Worm (Caenorhabditis elegans) whole organism, young adult: ENCODE results near the gene ltd-1.

ENCODE experiments used
- F33H1.4 ChIP-seq: fragments of 200-800 bp; sonication (Bioruptor generic); IDR thresholded peaks from 2 replicates; pipeline ENCODE4 v1.3.6; 2022; ENCODE audit warnings: missing genetic modification reagents, missing genetic modification characterization, missing compliant biosample characterization
- F57C9.4 ChIP-seq: sonication (generic microtip); optimal IDR thresholded peaks from 2 replicates; lab custom pipeline; 2017; ENCODE audit warnings: mild to moderate bottlenecking, missing genetic modification characterization, missing compliant biosample characterization
- K12H6.12 ChIP-seq: fragments of 200-800 bp; sonication (Bioruptor generic); optimal IDR thresholded peaks from 2 replicates; lab custom pipeline; 2018; ENCODE audit warnings: mild to moderate bottlenecking, missing genetic modification characterization, missing compliant biosample characterization
- Y53G8AR.9 ChIP-seq: fragments of 200-800 bp; sonication (Bioruptor generic); conservative IDR thresholded peaks from 2 replicates; pipeline ENCODE4 v1.3.6; 2022; ENCODE audit warnings: missing genetic modification reagents, missing genetic modification characterization, missing compliant biosample characterization
- Y56A3A.18 ChIP-seq: fragments of 200-800 bp; sonication (Bioruptor generic); IDR thresholded peaks from 2 replicates; pipeline ENCODE4 v1.3.6; 2022; ENCODE audit warnings: missing genetic modification reagents, missing genetic modification characterization, missing compliant biosample characterization
- ZK185.1 ChIP-seq: sonication (generic microtip); optimal IDR thresholded peaks from 2 replicates; lab custom pipeline; 2016; ENCODE audit warnings: mild to moderate bottlenecking, missing genetic modification characterization, missing compliant biosample characterization; ENCODE audit not compliant: poor library complexity, severe bottlenecking
- attf-5 ChIP-seq: fragments of 200-800 bp; sonication (Bioruptor generic); optimal IDR thresholded peaks from 2 replicates; lab custom pipeline; 2018; ENCODE audit warnings: mild to moderate bottlenecking, missing genetic modification characterization, missing compliant biosample characterization
- cebp-1 ChIP-seq, 2 experiments: fragments of 200-800 bp in 1 of 2; sonication (Bioruptor generic) in 1 of 2; sonication (generic microtip) in 1 of 2; IDR thresholded peaks in 1 of 2; optimal IDR thresholded peaks in 1 of 2; 2 replicates each; pipeline versions ENCODE4 v1.3.6 to Lab custom; 2017 to 2022; ENCODE audit warnings: missing compliant biosample characterization in 2 of 2, missing genetic modification characterization in 2 of 2, mild to moderate bottlenecking in 1 of 2, missing genetic modification reagents in 1 of 2, moderate library complexity in 1 of 2
- ceh-40 ChIP-seq: fragments of 200-800 bp; sonication (Bioruptor generic); IDR thresholded peaks from 2 replicates; pipeline ENCODE4 v1.3.6; 2022; ENCODE audit warnings: missing genetic modification characterization, missing compliant biosample characterization
- dpff-1 ChIP-seq: sonication (generic microtip); optimal IDR thresholded peaks from 2 replicates; lab custom pipeline; 2017; ENCODE audit warnings: mild to moderate bottlenecking, missing genetic modification characterization, missing compliant biosample characterization
- egl-18 ChIP-seq: fragments of 200-800 bp; sonication (Bioruptor generic); IDR thresholded peaks from 2 replicates; pipeline ENCODE4 v1.3.6; 2022; ENCODE audit warnings: missing genetic modification reagents, missing genetic modification characterization, missing compliant biosample characterization
- ekl-4 ChIP-seq: fragments of 200-800 bp; sonication (Bioruptor generic); IDR thresholded peaks from 2 replicates; pipeline ENCODE4 v1.3.6; 2022; ENCODE audit warnings: missing genetic modification reagents, missing genetic modification characterization, missing compliant biosample characterization
- him-1 ChIP-seq: sonication (generic microtip); optimal IDR thresholded peaks from 2 replicates; lab custom pipeline; 2016; ENCODE audit warnings: missing genotype, missing genetic modification reagents, missing genetic modification characterization, missing compliant biosample characterization
- hmg-20 ChIP-seq: fragments of 200-800 bp; sonication (Bioruptor generic); IDR thresholded peaks from 2 replicates; pipeline ENCODE4 v1.3.6; 2022; ENCODE audit warnings: missing genetic modification reagents, missing genetic modification characterization, missing compliant biosample characterization
- hrde-1 ChIP-seq: sonication (generic microtip); optimal IDR thresholded peaks from 2 replicates; lab custom pipeline; 2016; ENCODE audit warnings: missing genetic modification characterization, mild to moderate bottlenecking, missing compliant biosample characterization, moderate library complexity, missing genotype, missing genetic modification reagents, borderline replicate concordance
- hsf-1 ChIP-seq: fragments of 200-800 bp; sonication (Bioruptor generic); IDR thresholded peaks from 2 replicates; pipeline ENCODE4 v1.3.6; 2022; ENCODE audit warnings: missing genetic modification reagents, missing genetic modification characterization, missing compliant biosample characterization
- let-607 ChIP-seq, 2 experiments: fragments of 200-800 bp in 1 of 2; sonication (Bioruptor generic) in 1 of 2; sonication (generic microtip) in 1 of 2; optimal IDR thresholded peaks; 2 replicates each; lab custom pipeline; 2016 to 2018; ENCODE audit warnings: mild to moderate bottlenecking in 2 of 2, missing compliant biosample characterization in 2 of 2, missing genetic modification characterization in 2 of 2, moderate library complexity in 2 of 2, missing genotype in 1 of 2
- lin-35 ChIP-seq, 3 experiments: fragments of 150-350 bp in 2 of 3; sonication (generic microtip) in 1 of 3; optimal IDR thresholded peaks; 2 replicates each; lab custom pipeline; 2014 to 2018; ENCODE audit warnings: missing biosample characterization in 3 of 3, missing genetic modification characterization in 3 of 3, missing genetic modification reagents in 3 of 3
- lin-40 ChIP-seq: sonication (generic microtip); optimal IDR thresholded peaks from 2 replicates; lab custom pipeline; 2016; ENCODE audit warnings: missing genetic modification characterization, mild to moderate bottlenecking, missing compliant biosample characterization, missing genotype, missing genetic modification reagents
- lsl-1 ChIP-seq: fragments of 200-800 bp; sonication (Bioruptor generic); optimal IDR thresholded peaks from 2 replicates; lab custom pipeline; 2018; ENCODE audit warnings: mild to moderate bottlenecking, missing genetic modification characterization, moderate library complexity, missing compliant biosample characterization
- madf-6 ChIP-seq: fragments of 200-800 bp; sonication (Bioruptor generic); IDR thresholded peaks from 2 replicates; pipeline ENCODE4 v1.3.6; 2022; ENCODE audit warnings: missing genetic modification reagents, missing genetic modification characterization, missing compliant biosample characterization
- madf-8 ChIP-seq: fragments of 200-800 bp; sonication (Bioruptor generic); conservative IDR thresholded peaks from 2 replicates; pipeline ENCODE4 v1.3.6; 2022; ENCODE audit warnings: missing genetic modification reagents, missing genetic modification characterization, missing compliant biosample characterization
- mxl-1 ChIP-seq: sonication (generic microtip); optimal IDR thresholded peaks from 2 replicates; lab custom pipeline; 2016; ENCODE audit warnings: missing genetic modification characterization, missing compliant biosample characterization
- nhr-80 ChIP-seq: sonication (generic microtip); optimal IDR thresholded peaks from 2 replicates; lab custom pipeline; 2016; ENCODE audit warnings: missing genetic modification characterization, missing compliant biosample characterization
- snpc-3.4 ChIP-seq: sonication (generic microtip); optimal IDR thresholded peaks from 2 replicates; lab custom pipeline; 2017; ENCODE audit warnings: missing genetic modification characterization, mild to moderate bottlenecking, missing compliant biosample characterization, antibody characterized with exemption, moderate library complexity, missing genotype, missing genetic modification reagents
- snpc-4 ChIP-seq, 5 experiments: fragments of 150-350 bp in 1 of 5; sonication (generic microtip) in 4 of 5; optimal IDR thresholded peaks; 2 replicates each; lab custom pipeline; 2014 to 2018; ENCODE audit warnings: missing genetic modification characterization in 5 of 5, missing biosample characterization in 3 of 5, antibody characterized with exemption in 2 of 5, mild to moderate bottlenecking in 2 of 5, missing compliant biosample characterization in 2 of 5, missing genotype in 2 of 5, moderate library complexity in 2 of 5, missing genetic modification reagents in 1 of 5
- somi-1 ChIP-seq: fragments of 200-800 bp; sonication (Bioruptor generic); optimal IDR thresholded peaks from 2 replicates; lab custom pipeline; 2018; ENCODE audit warnings: mild to moderate bottlenecking, missing genetic modification characterization, missing compliant biosample characterization
- unc-62 ChIP-seq: fragments of 150-350 bp; optimal IDR thresholded peaks from 2 replicates; lab custom pipeline; 2014; ENCODE audit warnings: missing biosample characterization, missing genetic modification reagents, missing genetic modification characterization
- ztf-28 ChIP-seq: fragments of 200-800 bp; sonication (Bioruptor generic); IDR thresholded peaks from 2 replicates; pipeline ENCODE4 v1.3.6; 2022; ENCODE audit warnings: missing genetic modification reagents, missing genetic modification characterization, missing compliant biosample characterization

ltd-1 gene

ce11 chrII:8073222-8073621 is 19.3 kb downstream of the ltd-1 start, which contains the start of gene gpcp-2:
Gene gpcp-2, minus strand, starts transcription at chrII:8073374.
- TF ChIP-seq nhr-80 (tag; lab: Kevin White, UChicago): peak; percentile 48
- TF ChIP-seq snpc-3.4: no peak
- no peak for TF ChIP-seq Y56A3A.18 (GFP tag; lab: Robert Waterston, UW)
- TF ChIP-seq him-1 (tag; lab: Kevin White, UChicago): no peak

ce11 chrII:8071801-8072544 is 20.6 kb downstream of the ltd-1 start:
- TF ChIP-seq ceh-40 (GFP tag; lab: Robert Waterston, UW) (no peak), ztf-28 (GFP tag; lab: Robert Waterston, UW) (no peak), Y53G8AR.9 (GFP tag; lab: Robert Waterston, UW) (no peak), somi-1 (peak; percentile 50), lin-35 (GFP tag; optimal IDR thresholded peaks at IDR 0.05; lab: Kevin White, UChicago) (peak in 1 of 3 experiments; percentile 13), madf-6 (GFP tag; lab: Robert Waterston, UW) (no peak), unc-62 (no peak), K12H6.12 (tag; lab: Kevin White, UChicago) (peak; percentile 15), cebp-1 (GFP tag; IDR thresholded peaks at IDR 0.05; lab: Robert Waterston, UW) (no peak), cebp-1 (tag; optimal IDR thresholded peaks at IDR 0.05; lab: Kevin White, UChicago) (peak; percentile 34), attf-5 (GFP tag; lab: Kevin White, UChicago) (peak; percentile 37)

- TF ChIP-seq ekl-4 (GFP tag; lab: Robert Waterston, UW) (no peak), madf-6 (GFP tag; lab: Robert Waterston, UW) (no peak), dpff-1 (tag; lab: Kevin White, UChicago) (no peak), mxl-1 (tag; lab: Kevin White, UChicago) (no peak), madf-8 (GFP tag; lab: Robert Waterston, UW) (no peak), egl-18 (GFP tag; lab: Robert Waterston, UW) (no peak), F33H1.4 (GFP tag; lab: Robert Waterston, UW) (no peak), Y56A3A.18 (GFP tag; lab: Robert Waterston, UW) (no peak)
Observed at ce11 chrII:8071012-8071625, 21.4 kb downstream of the ltd-1 start.

DNA sequence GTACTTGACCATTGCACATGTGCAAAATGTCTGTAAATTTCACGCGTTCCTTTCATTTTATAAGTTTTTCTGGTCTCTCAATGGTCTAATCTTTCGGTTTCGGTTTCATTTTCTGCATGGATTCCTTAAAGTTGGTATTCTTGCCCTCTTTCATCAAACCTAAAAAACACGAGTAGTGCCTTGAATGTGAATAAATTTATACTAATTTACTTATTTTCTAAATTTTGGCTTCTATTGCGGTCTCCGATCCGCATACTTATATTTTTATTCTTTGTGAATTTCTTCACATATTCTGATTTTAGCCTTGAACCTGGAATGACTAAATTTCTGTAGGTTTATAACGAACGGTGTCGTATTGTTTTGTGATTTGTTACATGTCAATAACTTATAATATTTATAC is 26.6 kb downstream of the ltd-1 start, which contains the start of gene pdha-1:
TSS of gene pdha-1 (plus strand) at position 301 of the 400 bp plus-strand sequence.
- no peak for TF ChIP-seq snpc-4 (GFP tag; optimal IDR thresholded peaks at IDR 0.05; lab: Kevin White, UChicago)
- no peak for TF ChIP-seq snpc-4 (tag; optimal IDR thresholded peaks at IDR 0.05; lab: Kevin White, UChicago)
- TF ChIP-seq lin-40 (tag; lab: Kevin White, UChicago): no peak
- peak; percentile 62 for TF ChIP-seq hsf-1 (GFP tag; lab: Robert Waterston, UW)
- no peak for TF ChIP-seq hmg-20 (GFP tag; lab: Robert Waterston, UW)
- peak; percentile 32 for TF ChIP-seq hrde-1 (tag; lab: Kevin White, UChicago)
- peak in 1 of 2 experiments; percentile 12 for TF ChIP-seq let-607 (tag; optimal IDR thresholded peaks at IDR 0.05; lab: Kevin White, UChicago)
- TF ChIP-seq ZK185.1 (tag; lab: Kevin White, UChicago): no peak
- peak; percentile 10 for TF ChIP-seq lsl-1 (GFP tag; lab: Kevin White, UChicago)
- TF ChIP-seq F57C9.4: no peak
- peak; percentile 44; the same call in 1 of the 2 replicates for TF ChIP-seq Y56A3A.18 (GFP tag; lab: Robert Waterston, UW)
